Worm (Caenorhabditis elegans) whole organism, late embryonic: ENCODE data around the gene K08D9.10.

ENCODE experiments used
- Y22D7AL.16 ChIP-seq: sonication (generic microtip); optimal IDR thresholded peaks from 2 replicates; lab custom pipeline; 2016; ENCODE audit warnings: missing genetic modification characterization, missing compliant biosample characterization
- ceh-19 ChIP-seq: fragments of 200-800 bp; sonication (Bioruptor generic); optimal IDR thresholded peaks from 2 replicates; lab custom pipeline; 2018; ENCODE audit warnings: mild to moderate bottlenecking, missing genetic modification characterization, missing compliant biosample characterization
- elt-2 ChIP-seq: sonication (generic microtip); optimal IDR thresholded peaks from 2 replicates; lab custom pipeline; 2016; ENCODE audit warnings: missing genetic modification reagents, missing genetic modification characterization, missing compliant biosample characterization
- fkh-10 ChIP-seq: fragments of 150-350 bp; optimal IDR thresholded peaks from 2 replicates; lab custom pipeline; 2014; ENCODE audit warnings: missing biosample characterization, missing genetic modification reagents, missing genetic modification characterization
- madf-2 ChIP-seq: sonication (generic microtip); optimal IDR thresholded peaks from 2 replicates; lab custom pipeline; 2017; ENCODE audit warnings: missing genetic modification characterization, missing compliant biosample characterization
- nhr-11 ChIP-seq: fragments of 150-350 bp; optimal IDR thresholded peaks from 2 replicates; lab custom pipeline; 2014; ENCODE audit warnings: missing biosample characterization, missing genetic modification characterization

DNA sequence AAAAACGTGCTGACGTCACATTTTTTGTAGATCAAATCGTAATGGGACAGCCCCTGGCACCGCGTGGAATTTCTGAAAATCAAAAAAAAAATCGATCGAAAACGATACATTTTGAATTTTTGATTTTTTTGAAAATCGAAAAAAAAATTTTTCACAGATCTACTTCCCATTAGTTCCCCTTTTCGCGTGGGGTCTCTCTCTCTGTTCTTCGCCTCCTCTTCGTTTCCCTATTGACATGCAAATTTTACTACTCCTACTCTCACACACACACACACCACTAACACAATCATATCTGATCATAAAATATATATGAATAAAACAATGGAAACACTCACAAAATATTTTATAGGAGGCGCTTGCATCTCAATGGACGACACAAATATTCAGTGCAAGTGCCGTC is 12.1 kb upstream of the K08D9.10 start:
- TF ChIP-seq ceh-19 (GFP tag; lab: Kevin White, UChicago) (no peak), fkh-10 (GFP tag; lab: Kevin White, UChicago) (no peak), madf-2 (tag; lab: Kevin White, UChicago) (no peak), Y22D7AL.16 (tag; lab: Kevin White, UChicago) (no peak), nhr-11 (no peak), elt-2 (peak; percentile 5)
